Worm (Caenorhabditis elegans) whole organism, mixed stage, embryonic: ENCODE results near the gene C17G10.7.
"Not testable (repeated sequence)": the region's sequence is repeated elsewhere in the genome, so short reads cannot be mapped to it uniquely, and the experiment has no call there.

Experiments used
- drap-1 ChIP-seq: fragments of 200-800 bp; sonication (Bioruptor generic); optimal IDR thresholded peaks from 3 replicates; lab custom pipeline; 2018; ENCODE audit warnings: mild to moderate bottlenecking, missing genetic modification characterization, missing compliant biosample characterization
- nhr-237 ChIP-seq: fragments of 150-350 bp; optimal IDR thresholded peaks from 2 replicates; lab custom pipeline; 2014; ENCODE audit warnings: missing biosample characterization, missing genetic modification characterization
- pha-4 ChIP-seq: fragments of 150-350 bp; optimal IDR thresholded peaks from 2 replicates; lab custom pipeline; 2018; ENCODE audit warnings: missing biosample characterization, missing genetic modification reagents, missing genetic modification characterization

- TF ChIP-seq drap-1 (GFP tag; lab: Kevin White, UChicago); nhr-237 (tag; lab: Kevin White, UChicago); pha-4 (tag; lab: Kevin White, UChicago): not testable (repeated sequence)
Measured at ce11 chrII:5622383-5622939, 14.8 kb upstream of the C17G10.7 start, which contains the start of the genes eif-3.L and npl-4.2.
